Worm (Caenorhabditis elegans) whole organism, L3 larva: ENCODE measurements around the gene sri-66.
A peak's percentile ranks its signal among the peaks of the same experiment; 100 is the strongest.

Source experiments
- R02D3.7 ChIP-seq: fragments of 150-350 bp; optimal IDR thresholded peaks from 2 replicates; lab custom pipeline; 2014; ENCODE audit warnings: missing biosample characterization, missing genetic modification characterization
- ZK546.5 ChIP-seq: sonication (generic microtip); optimal IDR thresholded peaks from 2 replicates; lab custom pipeline; 2017; ENCODE audit warnings: missing biosample characterization, missing genetic modification characterization
- aly-2 ChIP-seq: fragments of 150-350 bp; optimal IDR thresholded peaks from 2 replicates; lab custom pipeline; 2014; ENCODE audit warnings: missing biosample characterization, missing genetic modification characterization
- ama-1 ChIP-seq: fragments of 150-350 bp; optimal IDR thresholded peaks from 2 replicates; lab custom pipeline; 2018
- ceh-16 ChIP-seq: sonication (generic microtip); optimal IDR thresholded peaks from 2 replicates; lab custom pipeline; 2017; ENCODE audit warnings: missing biosample characterization, missing genetic modification characterization
- ceh-28 ChIP-seq: fragments of 150-350 bp; optimal IDR thresholded peaks from 2 replicates; lab custom pipeline; 2014; ENCODE audit warnings: missing biosample characterization, missing genetic modification reagents, missing genetic modification characterization
- ceh-82 ChIP-seq: fragments of 150-350 bp; optimal IDR thresholded peaks from 2 replicates; lab custom pipeline; 2014; ENCODE audit warnings: missing biosample characterization, missing genetic modification characterization
- ceh-9 ChIP-seq: sonication (generic microtip); optimal IDR thresholded peaks from 2 replicates; lab custom pipeline; 2018; ENCODE audit warnings: missing biosample characterization, missing genetic modification characterization
- daf-12 ChIP-seq: fragments of 150-350 bp; optimal IDR thresholded peaks from 2 replicates; lab custom pipeline; 2014; ENCODE audit warnings: missing biosample characterization, missing genetic modification reagents, missing genetic modification characterization
- egl-27 ChIP-seq: sonication (generic microtip); optimal IDR thresholded peaks from 4 replicates; lab custom pipeline; 2017; ENCODE audit warnings: missing biosample characterization, missing genetic modification reagents, missing genetic modification characterization
- egl-5 ChIP-seq: fragments of 150-350 bp; optimal IDR thresholded peaks from 2 replicates; lab custom pipeline; 2017; ENCODE audit warnings: missing biosample characterization, missing genetic modification reagents, missing genetic modification characterization, inconsistent platforms
- elt-1 ChIP-seq: fragments of 150-350 bp; optimal IDR thresholded peaks from 2 replicates; lab custom pipeline; 2014; ENCODE audit warnings: missing biosample characterization, missing genetic modification characterization
- elt-2 ChIP-seq: sonication (generic microtip); optimal IDR thresholded peaks from 2 replicates; lab custom pipeline; 2016; ENCODE audit warnings: missing genetic modification reagents, mild to moderate bottlenecking, missing genetic modification characterization, missing compliant biosample characterization
- eor-1 ChIP-seq, 2 experiments: fragments of 150-350 bp; optimal IDR thresholded peaks; 2 replicates each; lab custom pipeline; 2014 to 2018; ENCODE audit warnings: missing biosample characterization in 2 of 2, missing genetic modification characterization in 2 of 2
- fkh-2 ChIP-seq: fragments of 150-350 bp; optimal IDR thresholded peaks from 2 replicates; lab custom pipeline; 2014; ENCODE audit warnings: missing biosample characterization, missing genetic modification reagents, missing genetic modification characterization
- fos-1 ChIP-seq: fragments of 150-350 bp; optimal IDR thresholded peaks from 2 replicates; lab custom pipeline; 2014; ENCODE audit warnings: missing biosample characterization, missing genetic modification characterization
- hmg-11 ChIP-seq: sonication (generic microtip); optimal IDR thresholded peaks from 2 replicates; lab custom pipeline; 2016; ENCODE audit warnings: missing genetic modification characterization, missing compliant biosample characterization
- jun-1 ChIP-seq: fragments of 150-350 bp; optimal IDR thresholded peaks from 2 replicates; lab custom pipeline; 2014; ENCODE audit warnings: missing biosample characterization, missing genetic modification reagents, missing genetic modification characterization
- lin-15B ChIP-seq: fragments of 150-350 bp; optimal IDR thresholded peaks from 2 replicates; lab custom pipeline; 2014; ENCODE audit warnings: missing biosample characterization, missing genetic modification characterization
- lsy-12 ChIP-seq: sonication (generic microtip); optimal IDR thresholded peaks from 2 replicates; lab custom pipeline; 2016; ENCODE audit warnings: mild to moderate bottlenecking, missing genetic modification characterization, missing compliant biosample characterization
- mdl-1 ChIP-seq: fragments of 150-350 bp; optimal IDR thresholded peaks from 2 replicates; lab custom pipeline; 2014; ENCODE audit warnings: missing biosample characterization, missing genetic modification characterization
- mml-1 ChIP-seq: fragments of 150-350 bp; sonication (generic microtip); optimal IDR thresholded peaks from 3 replicates; lab custom pipeline; 2014; ENCODE audit warnings: missing biosample characterization, missing genetic modification characterization
- nfya-1 ChIP-seq: sonication (generic microtip); optimal IDR thresholded peaks from 2 replicates; lab custom pipeline; 2017; ENCODE audit warnings: missing genetic modification characterization, mild to moderate bottlenecking, missing compliant biosample characterization, antibody characterized with exemption, moderate library complexity; ENCODE audit not compliant: insufficient read depth
- nhr-11 ChIP-seq: fragments of 150-350 bp; optimal IDR thresholded peaks from 2 replicates; lab custom pipeline; 2014; ENCODE audit warnings: missing biosample characterization, missing genetic modification characterization
- nhr-12 ChIP-seq: fragments of 150-350 bp; optimal IDR thresholded peaks from 2 replicates; lab custom pipeline; 2014; ENCODE audit warnings: missing biosample characterization, missing genetic modification characterization
- nhr-23 ChIP-seq: fragments of 150-350 bp; optimal IDR thresholded peaks from 2 replicates; lab custom pipeline; 2014; ENCODE audit warnings: missing biosample characterization, missing genetic modification reagents, missing genetic modification characterization
- nhr-25 ChIP-seq: sonication (generic microtip); optimal IDR thresholded peaks from 2 replicates; lab custom pipeline; 2017; ENCODE audit warnings: missing biosample characterization, missing genetic modification characterization
- nhr-28 ChIP-seq: fragments of 150-350 bp; optimal IDR thresholded peaks from 2 replicates; lab custom pipeline; 2014; ENCODE audit warnings: missing biosample characterization, missing genetic modification characterization
- nhr-43 ChIP-seq: sonication (generic microtip); optimal IDR thresholded peaks from 2 replicates; lab custom pipeline; 2016; ENCODE audit warnings: mild to moderate bottlenecking, missing genetic modification characterization, missing compliant biosample characterization; ENCODE audit not compliant: poor library complexity, severe bottlenecking
- nhr-76 ChIP-seq: fragments of 150-350 bp; sonication (generic microtip); optimal IDR thresholded peaks from 5 replicates; lab custom pipeline; 2014; ENCODE audit warnings: missing biosample characterization, missing genetic modification characterization
- nhr-77 ChIP-seq: fragments of 150-350 bp; optimal IDR thresholded peaks from 2 replicates; lab custom pipeline; 2014; ENCODE audit warnings: missing biosample characterization, missing genetic modification characterization
- pha-4 ChIP-seq: fragments of 150-350 bp; optimal IDR thresholded peaks from 2 replicates; lab custom pipeline; 2014; ENCODE audit warnings: missing biosample characterization, missing genetic modification reagents, missing genetic modification characterization
- pqm-1 ChIP-seq: fragments of 150-350 bp; optimal IDR thresholded peaks from 2 replicates; lab custom pipeline; 2017; ENCODE audit warnings: missing biosample characterization, missing genetic modification characterization, inconsistent platforms
- sea-2 ChIP-seq: fragments of 150-350 bp; sonication (generic microtip); optimal IDR thresholded peaks from 4 replicates; lab custom pipeline; 2014; ENCODE audit warnings: missing biosample characterization, missing genetic modification reagents, missing genetic modification characterization
- skn-1 ChIP-seq: fragments of 150-350 bp; optimal IDR thresholded peaks from 2 replicates; lab custom pipeline; 2014; ENCODE audit warnings: missing biosample characterization, missing genetic modification characterization
- tbx-2 ChIP-seq: sonication (generic microtip); optimal IDR thresholded peaks from 2 replicates; lab custom pipeline; 2016; ENCODE audit warnings: mild to moderate bottlenecking, missing genetic modification characterization, missing compliant biosample characterization
- unc-39 ChIP-seq: sonication (generic microtip); optimal IDR thresholded peaks from 4 replicates; lab custom pipeline; 2017; ENCODE audit warnings: missing biosample characterization, missing genetic modification characterization
- unc-62 ChIP-seq: fragments of 150-350 bp; sonication (generic microtip); optimal IDR thresholded peaks from 4 replicates; lab custom pipeline; 2014; ENCODE audit warnings: missing biosample characterization, missing genetic modification reagents, missing genetic modification characterization
- zag-1 ChIP-seq: fragments of 150-350 bp; optimal IDR thresholded peaks from 2 replicates; lab custom pipeline; 2014; ENCODE audit warnings: missing biosample characterization, missing genetic modification characterization
- ztf-11 ChIP-seq: fragments of 150-350 bp; optimal IDR thresholded peaks from 2 replicates; lab custom pipeline; 2014; ENCODE audit warnings: missing biosample characterization, missing genetic modification characterization
- ztf-4 ChIP-seq: fragments of 150-350 bp; optimal IDR thresholded peaks from 2 replicates; lab custom pipeline; 2014; ENCODE audit warnings: missing biosample characterization, missing genetic modification characterization

The sri-66 gene

DNA sequence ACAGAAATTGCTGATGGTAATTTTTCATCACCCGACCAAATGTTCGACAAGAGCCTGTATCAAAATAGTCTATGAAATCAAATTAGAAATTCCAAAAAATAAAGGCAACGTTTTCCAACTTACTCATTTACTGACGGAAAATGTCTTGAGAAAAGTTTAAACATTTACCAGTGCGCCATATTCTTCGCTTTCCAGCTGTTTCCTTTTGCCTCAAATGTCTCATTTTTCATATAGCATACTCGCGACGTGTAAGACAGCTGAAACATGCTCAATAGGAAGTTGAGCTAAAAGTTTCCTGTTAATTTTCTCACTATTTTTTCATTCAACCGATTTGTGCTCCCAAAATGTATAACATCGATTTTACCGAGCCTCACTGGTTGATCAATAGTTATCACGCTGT, at the start of gene sri-66:
TSS of gene sri-66 (plus strand) at position 301 of the 400 bp plus-strand sequence.
- TF ChIP-seq unc-62 (GFP tag; lab: Kevin White, UChicago), result no peak
- no peak for TF ChIP-seq ztf-11
- TF ChIP-seq egl-5 (tag; lab: Kevin White, UChicago), result no peak
- no peak for TF ChIP-seq nhr-11
- TF ChIP-seq egl-27, result no peak
- no peak for TF ChIP-seq daf-12 (tag; lab: Kevin White, UChicago)
- TF ChIP-seq ama-1, result no peak
- TF ChIP-seq nhr-43 (tag; lab: Kevin White, UChicago), result no peak
- no peak for TF ChIP-seq lsy-12 (tag; lab: Kevin White, UChicago)
- TF ChIP-seq ZK546.5 (tag; lab: Kevin White, UChicago), result no peak
- no peak for TF ChIP-seq ceh-16
- TF ChIP-seq, all 47 proteins: peak for 0

DNA sequence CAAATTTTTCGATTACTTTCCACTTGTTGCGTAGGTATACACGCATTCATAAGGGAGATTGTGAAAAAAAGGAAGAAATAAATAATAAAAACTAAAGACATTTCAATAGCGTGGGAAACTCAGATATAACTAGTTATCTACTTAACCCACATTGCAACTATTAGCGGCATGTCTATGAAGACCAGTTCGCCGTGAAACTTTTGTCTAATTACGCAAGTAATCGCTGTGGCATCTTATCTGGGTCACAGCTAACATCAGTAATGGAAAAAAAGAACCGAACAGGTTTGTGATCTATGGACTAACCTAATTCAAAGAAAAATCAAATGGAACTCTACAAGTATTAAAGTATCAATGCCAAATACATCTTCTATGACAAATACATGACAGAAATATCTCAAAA, 46.9 kb upstream of the sri-66 start, which contains the start of gene clec-241:
TSS of gene clec-241 (minus strand) at position 101 of the 400 bp plus-strand sequence.
- TF ChIP-seq ztf-4 (tag; lab: Kevin White, UChicago) (no peak), elt-2 (tag; lab: Kevin White, UChicago) (no peak), pha-4 (tag; lab: Kevin White, UChicago) (no peak), tbx-2 (no peak), fkh-2 (tag; lab: Kevin White, UChicago) (no peak), fos-1 (tag; lab: Kevin White, UChicago) (no peak), mml-1 (tag; lab: Kevin White, UChicago) (no peak), nhr-76 (tag; lab: Kevin White, UChicago) (no peak), nhr-12 (no peak), skn-1 (tag; lab: Kevin White, UChicago) (no peak), nfya-1 (tag; lab: Kevin White, UChicago) (no peak), egl-5 (tag; lab: Kevin White, UChicago) (no peak), ZK546.5 (tag; lab: Kevin White, UChicago) (no peak), ceh-82 (tag; lab: Kevin White, UChicago) (no peak), pqm-1 (tag; lab: Kevin White, UChicago) (no peak), ztf-11 (no peak), egl-27 (no peak)

DNA sequence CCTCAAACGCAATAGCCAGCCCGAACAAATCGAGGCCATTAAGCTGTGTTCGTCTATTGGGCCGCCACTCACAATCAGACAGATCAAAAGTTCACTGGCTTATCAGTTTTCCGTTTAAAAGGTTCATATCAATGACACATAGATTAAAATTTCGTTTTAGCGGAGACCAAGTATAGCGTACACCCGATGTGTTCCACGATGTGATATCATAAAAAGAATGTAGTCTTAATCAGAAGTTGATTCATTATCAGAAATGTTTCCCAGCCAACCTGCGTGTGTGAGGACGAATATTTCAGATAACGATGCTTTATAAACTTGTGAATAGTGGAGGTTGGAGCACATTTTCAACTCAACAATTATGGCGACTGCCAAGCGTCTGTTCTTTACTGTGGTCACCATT, 46.0 kb upstream of the sri-66 start, which contains the start of gene clc-13:
TSS of gene clc-13 (plus strand) at position 359 of the 400 bp plus-strand sequence.
- peak; percentile 95 for TF ChIP-seq elt-2 (tag; lab: Kevin White, UChicago)
- TF ChIP-seq jun-1 (tag; lab: Kevin White, UChicago), result peak; percentile 4
- no peak for TF ChIP-seq unc-62 (GFP tag; lab: Kevin White, UChicago)
- peak; percentile 74 for TF ChIP-seq pqm-1 (tag; lab: Kevin White, UChicago)
- no peak for TF ChIP-seq ceh-16
- no peak for TF ChIP-seq ceh-28 (tag; lab: Kevin White, UChicago)

DNA sequence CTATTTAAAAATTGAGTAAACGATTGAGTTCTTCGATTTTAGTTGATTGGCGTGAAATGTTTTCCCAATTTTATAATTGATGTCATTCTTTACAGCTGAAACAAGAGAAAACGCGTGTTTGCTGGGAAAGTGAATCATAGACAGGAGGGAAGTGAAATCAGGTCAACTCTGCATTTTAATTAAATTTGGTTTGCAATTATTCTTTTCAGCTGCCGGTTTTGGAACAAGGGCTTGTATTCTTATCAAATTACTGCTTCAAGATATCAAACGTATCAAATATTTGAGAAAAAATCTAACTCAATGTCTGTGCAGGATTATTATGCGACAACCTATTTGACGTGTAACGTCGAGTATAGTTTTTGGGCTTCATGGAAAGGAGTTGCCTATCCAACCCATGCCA, 43.3 kb upstream of the sri-66 start, which contains the start of gene srh-97:
TSS of gene srh-97 (plus strand) at position 301 of the 400 bp plus-strand sequence.
- TF ChIP-seq zag-1 (tag; lab: Kevin White, UChicago) (no peak), daf-12 (tag; lab: Kevin White, UChicago) (no peak), lin-15B (tag; lab: Kevin White, UChicago) (no peak), hmg-11 (tag; lab: Kevin White, UChicago) (no peak), aly-2 (tag; lab: Kevin White, UChicago) (no peak), ZK546.5 (tag; lab: Kevin White, UChicago) (no peak), eor-1 (tag; optimal IDR thresholded peaks at IDR 0.05; lab: Kevin White, UChicago) (no peak), ceh-16 (no peak), nhr-43 (tag; lab: Kevin White, UChicago) (no peak), nhr-28 (tag; lab: Kevin White, UChicago) (no peak), elt-1 (tag; lab: Kevin White, UChicago) (no peak), fos-1 (tag; lab: Kevin White, UChicago) (no peak), ama-1 (no peak), nhr-25 (tag; lab: Kevin White, UChicago) (no peak), pha-4 (tag; lab: Kevin White, UChicago) (no peak), jun-1 (tag; lab: Kevin White, UChicago) (no peak)

DNA sequence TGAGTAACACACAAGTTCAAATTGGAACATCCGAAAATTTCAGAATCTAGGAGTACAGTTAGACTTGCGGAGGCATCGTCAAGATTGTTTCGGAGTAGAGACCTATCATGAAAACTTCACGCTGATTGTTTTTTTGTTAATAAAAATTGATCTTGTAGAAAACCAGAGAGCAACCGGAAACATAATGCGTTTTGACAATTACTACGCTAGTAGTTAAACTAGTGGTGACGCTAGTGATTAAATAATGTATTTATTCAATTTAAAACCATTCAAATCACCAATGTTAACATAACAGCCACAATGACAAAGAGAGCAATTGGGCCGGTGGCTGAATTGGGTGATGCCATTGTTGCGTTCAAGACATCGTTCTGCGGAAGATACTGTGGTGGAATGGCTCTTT, 40.4 kb upstream of the sri-66 start, which contains the start of gene F49H6.17:
TSS of gene F49H6.17 (plus strand) at position 301 of the 400 bp plus-strand sequence.
- TF ChIP-seq pha-4 (tag; lab: Kevin White, UChicago) (no peak), egl-27 (no peak), ceh-9 (no peak), R02D3.7 (tag; lab: Kevin White, UChicago) (no peak), nhr-23 (tag; lab: Kevin White, UChicago) (no peak), sea-2 (GFP tag; lab: Kevin White, UChicago) (no peak), nhr-77 (tag; lab: Kevin White, UChicago) (no peak), eor-1 (tag; optimal IDR thresholded peaks at IDR 0.05; lab: Kevin White, UChicago) (no peak), unc-39 (tag; lab: Kevin White, UChicago) (no peak), elt-2 (tag; lab: Kevin White, UChicago) (no peak), mdl-1 (no peak), nhr-28 (tag; lab: Kevin White, UChicago) (no peak)
